Worm (Caenorhabditis elegans): Measurements from ENCODE around the gene svh-11.

The svh-11 gene

ce11 chrV:2187864-2188345 is 19.0 kb upstream of the svh-11 start, which contains the start of gene Y5H2B.3:
Y5H2B.3 (plus strand) TSS chrV:2188295.
- no peak for TF ChIP-seq flt-1 (GFP tag; IDR thresholded peaks at IDR 0.05)
- TF ChIP-seq klf-2 (GFP tag; conservative IDR thresholded peaks at IDR 0.05), result no peak
- TF ChIP-seq tab-1 (GFP tag; IDR thresholded peaks at IDR 0.05), result no peak
- TF ChIP-seq T22C8.4 (GFP tag; IDR thresholded peaks at IDR 0.05), result no peak
- TF ChIP-seq cog-1 (tag; optimal IDR thresholded peaks at IDR 0.05), result no peak
- TF ChIP-seq med-1 (GFP tag; optimal IDR thresholded peaks at IDR 0.05; ENCODE audit: insufficient read depth), result no peak
- TF ChIP-seq ztf-29 (GFP tag; IDR thresholded peaks at IDR 0.05), result no peak
- TF ChIP-seq ref-1 (GFP tag; conservative IDR thresholded peaks at IDR 0.05), result no peak
- no peak for TF ChIP-seq ztf-23 (GFP tag; IDR thresholded peaks at IDR 0.05)

- no peak for TF ChIP-seq flt-1 (GFP tag; IDR thresholded peaks at IDR 0.05)
These were observed 16.5 kb upstream of the svh-11 start for ce11 chrV:2190383-2190782.

ce11 chrV:2191122-2191521 is 15.8 kb upstream of the svh-11 start, which contains the start of gene srbc-42:
srbc-42 (minus strand) TSS chrV:2191222.
- TF ChIP-seq klf-2 (GFP tag; conservative IDR thresholded peaks at IDR 0.05) (no peak), ztf-29 (GFP tag; IDR thresholded peaks at IDR 0.05) (no peak), flt-1 (GFP tag; IDR thresholded peaks at IDR 0.05) (no peak), T22C8.4 (GFP tag; IDR thresholded peaks at IDR 0.05) (no peak), tab-1 (GFP tag; IDR thresholded peaks at IDR 0.05) (no peak), cog-1 (tag; optimal IDR thresholded peaks at IDR 0.05) (no peak), med-1 (GFP tag; optimal IDR thresholded peaks at IDR 0.05; ENCODE audit: insufficient read depth) (no peak), ztf-23 (GFP tag; IDR thresholded peaks at IDR 0.05) (no peak), ref-1 (GFP tag; conservative IDR thresholded peaks at IDR 0.05) (no peak)

- no peak for TF ChIP-seq ztf-29 (GFP tag; IDR thresholded peaks at IDR 0.05)
- no peak for TF ChIP-seq flt-1 (GFP tag; IDR thresholded peaks at IDR 0.05)
- TF ChIP-seq med-1 (GFP tag; optimal IDR thresholded peaks at IDR 0.05; ENCODE audit: insufficient read depth), result no peak
These were observed 14.8 kb upstream of the svh-11 start, which contains the start of gene nhr-13 for ce11 chrV:2192117-2192516. nhr-13 (plus strand) TSS chrV:2192485.

ce11 chrV:2199594-2199993 is 7.3 kb upstream of the svh-11 start:
- TF ChIP-seq klf-2 (GFP tag; conservative IDR thresholded peaks at IDR 0.05) (no peak), ref-1 (GFP tag; conservative IDR thresholded peaks at IDR 0.05) (no peak), T22C8.4 (GFP tag; IDR thresholded peaks at IDR 0.05) (no peak), ztf-29 (GFP tag; IDR thresholded peaks at IDR 0.05) (no peak), ztf-23 (GFP tag; IDR thresholded peaks at IDR 0.05) (no peak), tab-1 (GFP tag; IDR thresholded peaks at IDR 0.05) (no peak), cog-1 (tag; optimal IDR thresholded peaks at IDR 0.05) (no peak), flt-1 (GFP tag; IDR thresholded peaks at IDR 0.05) (no peak), med-1 (GFP tag; optimal IDR thresholded peaks at IDR 0.05; ENCODE audit: insufficient read depth) (no peak)

- TF ChIP-seq tab-1 (GFP tag; IDR thresholded peaks at IDR 0.05) (no peak), T22C8.4 (GFP tag; IDR thresholded peaks at IDR 0.05) (no peak), ztf-29 (GFP tag; IDR thresholded peaks at IDR 0.05) (no peak), ref-1 (GFP tag; conservative IDR thresholded peaks at IDR 0.05) (no peak), cog-1 (tag; optimal IDR thresholded peaks at IDR 0.05) (no peak)
These were observed 6.5 kb upstream of the svh-11 start for ce11 chrV:2200402-2200801.

- TF ChIP-seq flt-1 (GFP tag; IDR thresholded peaks at IDR 0.05) (no peak), ref-1 (GFP tag; conservative IDR thresholded peaks at IDR 0.05) (no peak), ztf-23 (GFP tag; IDR thresholded peaks at IDR 0.05) (no peak), ztf-29 (GFP tag; IDR thresholded peaks at IDR 0.05) (no peak), med-1 (GFP tag; optimal IDR thresholded peaks at IDR 0.05; ENCODE audit: insufficient read depth) (no peak), cog-1 (tag; optimal IDR thresholded peaks at IDR 0.05) (no peak), klf-2 (GFP tag; conservative IDR thresholded peaks at IDR 0.05) (no peak), tab-1 (GFP tag; IDR thresholded peaks at IDR 0.05) (no peak), T22C8.4 (GFP tag; IDR thresholded peaks at IDR 0.05) (no peak)
These were observed 5.7 kb upstream of the svh-11 start, which contains the start of gene cyp-32B1 for ce11 chrV:2201240-2201639. cyp-32B1 (minus strand) TSS chrV:2201415.

- TF ChIP-seq klf-2 (GFP tag; conservative IDR thresholded peaks at IDR 0.05) (no peak), cog-1 (tag; optimal IDR thresholded peaks at IDR 0.05) (no peak), ztf-29 (GFP tag; IDR thresholded peaks at IDR 0.05) (no peak), T22C8.4 (GFP tag; IDR thresholded peaks at IDR 0.05) (no peak), ref-1 (GFP tag; conservative IDR thresholded peaks at IDR 0.05) (no peak), med-1 (GFP tag; optimal IDR thresholded peaks at IDR 0.05; ENCODE audit: insufficient read depth) (no peak), tab-1 (GFP tag; IDR thresholded peaks at IDR 0.05) (no peak), ztf-23 (GFP tag; IDR thresholded peaks at IDR 0.05) (no peak), flt-1 (GFP tag; IDR thresholded peaks at IDR 0.05) (no peak)
These were observed 2.8 kb upstream of the svh-11 start, which contains the start of gene cyp-33C12 for ce11 chrV:2204080-2204479. cyp-33C12 (minus strand) TSS chrV:2204400.

ce11 chrV:2206181-2206580 is 720 bp upstream of the svh-11 start, which contains the start of gene srt-40:
srt-40 (minus strand) TSS chrV:2206281.
- TF ChIP-seq T22C8.4 (GFP tag; IDR thresholded peaks at IDR 0.05) (no peak), ztf-29 (GFP tag; IDR thresholded peaks at IDR 0.05) (no peak), flt-1 (GFP tag; IDR thresholded peaks at IDR 0.05) (no peak), tab-1 (GFP tag; IDR thresholded peaks at IDR 0.05) (no peak), med-1 (GFP tag; optimal IDR thresholded peaks at IDR 0.05; ENCODE audit: insufficient read depth) (no peak), ref-1 (GFP tag; conservative IDR thresholded peaks at IDR 0.05) (no peak), klf-2 (GFP tag; conservative IDR thresholded peaks at IDR 0.05) (no peak), ztf-23 (GFP tag; IDR thresholded peaks at IDR 0.05) (no peak), cog-1 (tag; optimal IDR thresholded peaks at IDR 0.05) (no peak)

ce11 chrV:2207527-2207926 is 626 bp downstream of the svh-11 start:
- no peak for TF ChIP-seq T22C8.4 (GFP tag; IDR thresholded peaks at IDR 0.05)

- TF ChIP-seq flt-1 (GFP tag; IDR thresholded peaks at IDR 0.05), result no peak
- TF ChIP-seq ztf-23 (GFP tag; IDR thresholded peaks at IDR 0.05), result no peak
- no peak for TF ChIP-seq tab-1 (GFP tag; IDR thresholded peaks at IDR 0.05)
These were observed 5.0 kb downstream of the svh-11 start, which contains the start of gene nhr-133 for ce11 chrV:2211936-2212335. nhr-133 (minus strand) TSS chrV:2212118.

Measured in whole organism, midembryonic.